Fruit fly (Drosophila melanogaster) whole organism, embryonic: ENCODE results near the gene cic.

Experiments used
- Awh ChIP-seq: fragments of 200-800 bp; sonication (Bioruptor generic); IDR thresholded peaks from 2 replicates; pipeline ENCODE4, ENCODE4 v1.3.6; 2022; ENCODE audit warnings: missing biosample characterization, missing genetic modification characterization
- CG10267 ChIP-seq: fragments of 200-800 bp; sonication (Bioruptor generic); optimal IDR thresholded peaks from 2 replicates; lab custom pipeline; 2018; ENCODE audit warnings: missing biosample characterization, mild to moderate bottlenecking, missing genetic modification characterization, moderate library complexity
- CG12104 ChIP-seq: fragments of 200-800 bp; sonication (Bioruptor generic); optimal IDR thresholded peaks from 3 replicates; lab custom pipeline; 2016; ENCODE audit warnings: missing biosample characterization, missing genetic modification characterization
- CG12391 ChIP-seq: fragments of 200-800 bp; sonication (Bioruptor generic); optimal IDR thresholded peaks from 3 replicates; lab custom pipeline; 2018; ENCODE audit warnings: missing biosample characterization, mild to moderate bottlenecking, missing genetic modification characterization, moderate library complexity
- CG13287 ChIP-seq: fragments of 200-800 bp; sonication (Bioruptor generic); IDR thresholded peaks from 2 replicates; pipeline ENCODE4 v1.3.6; 2022; ENCODE audit warnings: missing biosample characterization, missing genetic modification characterization; ENCODE audit not compliant: partially characterized antibody
- CG13424 ChIP-seq: fragments of 200-800 bp; sonication (Bioruptor generic); optimal IDR thresholded peaks from 2 replicates; lab custom pipeline; 2019; ENCODE audit warnings: missing biosample characterization, mild to moderate bottlenecking, missing genetic modification characterization, moderate library complexity
- CG13894 ChIP-seq: fragments of 200-800 bp; sonication (Bioruptor generic); optimal IDR thresholded peaks from 3 replicates; lab custom pipeline; 2018; ENCODE audit warnings: missing biosample characterization, mild to moderate bottlenecking, missing genetic modification characterization, moderate library complexity
- CG15269 ChIP-seq: fragments of 200-800 bp; sonication (Bioruptor generic); optimal IDR thresholded peaks from 2 replicates; lab custom pipeline; 2018; ENCODE audit warnings: missing biosample characterization, mild to moderate bottlenecking, missing genetic modification characterization, moderate library complexity
- CG16863 ChIP-seq: fragments of 200-800 bp; sonication (Bioruptor generic); optimal IDR thresholded peaks from 3 replicates; lab custom pipeline; 2016; ENCODE audit warnings: missing biosample characterization, missing genetic modification characterization
- CG17802 ChIP-seq: fragments of 200-800 bp; sonication (Bioruptor generic); optimal IDR thresholded peaks from 2 replicates; lab custom pipeline; 2018; ENCODE audit warnings: missing biosample characterization, mild to moderate bottlenecking, missing genetic modification characterization, moderate library complexity
- CG17829 ChIP-seq: fragments of 200-800 bp; optimal IDR thresholded peaks from 2 replicates; lab custom pipeline; 2019; ENCODE audit warnings: missing biosample characterization, mild to moderate bottlenecking, missing genetic modification characterization, moderate library complexity
- CG18619 ChIP-seq: fragments of 200-800 bp; sonication (Bioruptor generic); optimal IDR thresholded peaks from 3 replicates; lab custom pipeline; 2017; ENCODE audit warnings: missing biosample characterization, mild to moderate bottlenecking, missing genetic modification characterization
- CG30403 ChIP-seq: fragments of 200-800 bp; sonication (Bioruptor generic); optimal IDR thresholded peaks from 3 replicates; lab custom pipeline; 2016; ENCODE audit warnings: missing biosample characterization, missing genetic modification characterization
- CG31441 ChIP-seq: fragments of 200-800 bp; sonication (Bioruptor generic); IDR thresholded peaks from 2 replicates; pipeline ENCODE4 v1.3.6; 2022; ENCODE audit warnings: missing biosample characterization, missing genetic modification characterization
- CG34422 ChIP-seq: fragments of 200-800 bp; sonication (Bioruptor generic); IDR thresholded peaks from 3 replicates; pipeline ENCODE4 v1.3.6; 2022; ENCODE audit warnings: missing biosample characterization, missing genetic modification characterization
- CG4617 ChIP-seq: fragments of 200-800 bp; sonication (Bioruptor generic); optimal IDR thresholded peaks from 3 replicates; lab custom pipeline; 2016; ENCODE audit warnings: missing biosample characterization, missing genetic modification characterization, borderline replicate concordance
- CG6175 ChIP-seq: fragments of 200-800 bp; sonication (Bioruptor generic); IDR thresholded peaks from 3 replicates; pipeline ENCODE4 v1.3.6; 2022; ENCODE audit warnings: missing biosample characterization, missing genetic modification characterization
- CG6254 ChIP-seq: fragments of 200-800 bp; sonication (Bioruptor generic); optimal IDR thresholded peaks from 3 replicates; lab custom pipeline; 2017; ENCODE audit warnings: mild to moderate bottlenecking, missing biosample characterization, missing genetic modification reagents, missing genetic modification characterization
- CG6272 ChIP-seq: fragments of 200-800 bp; sonication (Bioruptor generic); IDR thresholded peaks from 2 replicates; pipeline ENCODE4 v1.3.6; 2022; ENCODE audit warnings: missing biosample characterization, missing genetic modification characterization
- CG6689 ChIP-seq: fragments of 200-800 bp; sonication (Bioruptor generic); IDR thresholded peaks from 2 replicates; pipeline ENCODE4 v1.3.6; 2022; ENCODE audit warnings: missing biosample characterization, missing genetic modification characterization
- CG6765 ChIP-seq: fragments of 200-800 bp; sonication (Bioruptor generic); optimal IDR thresholded peaks from 3 replicates; lab custom pipeline; 2017; ENCODE audit warnings: missing biosample characterization, mild to moderate bottlenecking, missing genetic modification characterization
- CG6791 ChIP-seq: fragments of 200-800 bp; sonication (Bioruptor generic); IDR thresholded peaks from 3 replicates; pipeline ENCODE4 v1.3.6; 2022; ENCODE audit warnings: missing biosample characterization, missing genetic modification characterization; ENCODE audit not compliant: partially characterized antibody
- CG7372 ChIP-seq: fragments of 200-800 bp; sonication (Bioruptor generic); IDR thresholded peaks from 2 replicates; pipeline ENCODE4 v1.3.6; 2022; ENCODE audit warnings: missing biosample characterization, missing genetic modification characterization
- CG7987 ChIP-seq: fragments of 200-800 bp; sonication (Bioruptor generic); optimal IDR thresholded peaks from 2 replicates; lab custom pipeline; 2018; ENCODE audit warnings: missing biosample characterization, mild to moderate bottlenecking, missing genetic modification characterization, moderate library complexity
- CG9437 ChIP-seq: fragments of 200-800 bp; sonication (Bioruptor generic); optimal IDR thresholded peaks from 2 replicates; lab custom pipeline; 2018; ENCODE audit warnings: missing biosample characterization, mild to moderate bottlenecking, missing genetic modification characterization
- Chrac-16 ChIP-seq: fragments of 200-800 bp; sonication (Bioruptor generic); optimal IDR thresholded peaks from 3 replicates; lab custom pipeline; 2016; ENCODE audit warnings: missing biosample characterization, missing genetic modification characterization
- CrebB ChIP-seq: fragments of 200-800 bp; sonication (Bioruptor generic); optimal IDR thresholded peaks from 3 replicates; lab custom pipeline; 2018; ENCODE audit warnings: missing biosample characterization, mild to moderate bottlenecking, missing genetic modification characterization
- Dip2 ChIP-seq: fragments of 200-800 bp; sonication (Bioruptor generic); IDR thresholded peaks from 2 replicates; pipeline ENCODE4 v1.3.6; 2022; ENCODE audit warnings: missing biosample characterization, missing genetic modification characterization
- E2f1 ChIP-seq: fragments of 200-800 bp; sonication (Bioruptor generic); IDR thresholded peaks from 2 replicates; pipeline ENCODE4 v1.3.6; 2022; ENCODE audit warnings: missing biosample characterization, missing genetic modification characterization
- Gsc ChIP-seq: fragments of 200-800 bp; sonication (Bioruptor generic); IDR thresholded peaks from 2 replicates; pipeline ENCODE4 v1.3.6; 2022; ENCODE audit warnings: missing biosample characterization, missing genetic modification characterization
- Lhr ChIP-seq: fragments of 200-800 bp; sonication (Bioruptor generic); optimal IDR thresholded peaks from 3 replicates; lab custom pipeline; 2017; ENCODE audit warnings: mild to moderate bottlenecking, missing biosample characterization, missing genetic modification reagents, missing genetic modification characterization
- Oli ChIP-seq: fragments of 200-800 bp; sonication (Bioruptor generic); optimal IDR thresholded peaks from 2 replicates; lab custom pipeline; 2018; ENCODE audit warnings: missing biosample characterization, mild to moderate bottlenecking, missing genetic modification characterization, moderate library complexity
- Optix ChIP-seq: fragments of 200-800 bp; sonication (Bioruptor generic); IDR thresholded peaks from 3 replicates; pipeline ENCODE4 v1.3.6; 2022; ENCODE audit warnings: missing biosample characterization, missing genetic modification characterization
- Sin3A ChIP-seq: fragments of >200 bp; optimal IDR thresholded peaks from 2 replicates; lab custom pipeline; 2018
- Sox100B ChIP-seq: fragments of 200-800 bp; sonication (Bioruptor generic); optimal IDR thresholded peaks from 3 replicates; lab custom pipeline; 2018; ENCODE audit warnings: missing biosample characterization, mild to moderate bottlenecking, missing genetic modification characterization
- Sox102F ChIP-seq: fragments of 200-800 bp; sonication (Bioruptor generic); optimal IDR thresholded peaks from 2 replicates; lab custom pipeline; 2018; ENCODE audit warnings: missing biosample characterization, mild to moderate bottlenecking, missing genetic modification characterization, moderate library complexity
- Spps ChIP-seq: fragments of 200-800 bp; sonication (Bioruptor generic); optimal IDR thresholded peaks from 2 replicates; lab custom pipeline; 2018; ENCODE audit warnings: missing biosample characterization, mild to moderate bottlenecking, missing genetic modification characterization
- Sry-β ChIP-seq: fragments of 200-800 bp; sonication (Bioruptor generic); optimal IDR thresholded peaks from 2 replicates; lab custom pipeline; 2018; ENCODE audit warnings: missing biosample characterization, mild to moderate bottlenecking, missing genetic modification characterization, moderate library complexity
- Xbp1 ChIP-seq: fragments of 200-800 bp; sonication (Bioruptor generic); optimal IDR thresholded peaks from 3 replicates; lab custom pipeline; 2016; ENCODE audit warnings: missing biosample characterization, mild to moderate bottlenecking, missing genetic modification characterization
- abd-A ChIP-seq: fragments of 200-800 bp; sonication (Bioruptor generic); optimal IDR thresholded peaks from 3 replicates; lab custom pipeline; 2019; ENCODE audit warnings: missing biosample characterization, mild to moderate bottlenecking, missing genetic modification characterization, moderate library complexity
- aop ChIP-seq: fragments of 200-800 bp; sonication (Bioruptor generic); IDR thresholded peaks from 2 replicates; pipeline ENCODE4 v1.3.6; 2022; ENCODE audit warnings: missing biosample characterization, missing genetic modification characterization
- bcd ChIP-seq: fragments of 200-800 bp; sonication (Bioruptor generic); optimal IDR thresholded peaks from 2 replicates; lab custom pipeline; 2017; ENCODE audit warnings: missing biosample characterization, mild to moderate bottlenecking, missing genetic modification characterization
- cas ChIP-seq: fragments of 200-800 bp; sonication (Bioruptor generic); IDR thresholded peaks from 2 replicates; pipeline ENCODE4 v1.3.6; 2022; ENCODE audit warnings: missing biosample characterization, missing genetic modification characterization
- dmrt99B ChIP-seq: fragments of 200-800 bp; sonication (Bioruptor generic); optimal IDR thresholded peaks from 2 replicates; lab custom pipeline; 2018; ENCODE audit warnings: missing biosample characterization, mild to moderate bottlenecking, missing genetic modification characterization, moderate library complexity
- exex ChIP-seq: fragments of 200-800 bp; sonication (Bioruptor generic); optimal IDR thresholded peaks from 4 replicates; lab custom pipeline; 2018; ENCODE audit warnings: missing biosample characterization, mild to moderate bottlenecking, missing genetic modification characterization, moderate library complexity
- eyg ChIP-seq: fragments of 200-800 bp; sonication (Bioruptor generic); optimal IDR thresholded peaks from 3 replicates; lab custom pipeline; 2016; ENCODE audit warnings: missing biosample characterization, missing genetic modification characterization
- ftz-f1 ChIP-seq: fragments of 200-800 bp; sonication (Bioruptor generic); optimal IDR thresholded peaks from 2 replicates; lab custom pipeline; 2016; ENCODE audit warnings: missing biosample characterization, missing genetic modification characterization
- gce ChIP-seq: fragments of 200-800 bp; sonication (Bioruptor generic); IDR thresholded peaks from 3 replicates; pipeline ENCODE4 v1.3.6; 2022; ENCODE audit warnings: missing biosample characterization, missing genetic modification characterization
- schlank ChIP-seq: fragments of 200-800 bp; sonication (Bioruptor generic); optimal IDR thresholded peaks from 2 replicates; lab custom pipeline; 2018; ENCODE audit warnings: missing biosample characterization, mild to moderate bottlenecking, missing genetic modification characterization
- stc ChIP-seq: fragments of 200-800 bp; sonication (Bioruptor generic); IDR thresholded peaks from 2 replicates; pipeline ENCODE4 v1.3.6; 2022; ENCODE audit warnings: missing biosample characterization, missing genetic modification characterization
- tna ChIP-seq: fragments of 200-800 bp; sonication (Bioruptor generic); IDR thresholded peaks from 2 replicates; pipeline ENCODE4 v1.3.6; 2022; ENCODE audit warnings: missing biosample characterization, missing genetic modification characterization; ENCODE audit not compliant: partially characterized antibody
- tx ChIP-seq: fragments of 200-800 bp; sonication (Bioruptor generic); optimal IDR thresholded peaks from 2 replicates; lab custom pipeline; 2016; ENCODE audit warnings: missing biosample characterization, missing genetic modification characterization

cic gene

dm6 chr3R:20310905-20311304 lies 58.3 kb downstream of the cic start (continued):
- TF ChIP-seq dmrt99B (tag; lab: Kevin White, UChicago) (peak; percentile 33), Lhr (no peak), Dip2 (GFP tag; lab: Robert Waterston, UW) (no peak), CrebB (tag; lab: Kevin White, UChicago) (no peak), CG6272 (GFP tag; lab: Robert Waterston, UW) (no peak), CG12104 (GFP tag; lab: Kevin White, UChicago) (peak; percentile 42), tx (GFP tag; lab: Kevin White, UChicago) (no peak), abd-A (no peak), stc (GFP tag; lab: Robert Waterston, UW) (no peak), CG17802 (tag; lab: Kevin White, UChicago) (no peak), Sox100B (GFP tag; lab: Kevin White, UChicago) (peak; percentile 34), CG12391 (tag; lab: Kevin White, UChicago) (peak; percentile 35), CG6765 (GFP tag; lab: Kevin White, UChicago) (peak; percentile 30), cas (GFP tag; lab: Robert Waterston, UW) (no peak), exex (peak; percentile 56), CG4617 (GFP tag; lab: Kevin White, UChicago) (no peak), Sox102F (GFP tag; lab: Kevin White, UChicago) (peak; percentile 12), CG15269 (tag; lab: Kevin White, UChicago) (peak; percentile 30), CG18619 (peak; percentile 22), CG9437 (peak; percentile 48), Xbp1 (GFP tag; lab: Kevin White, UChicago) (no peak), CG6254 (GFP tag; lab: Kevin White, UChicago) (peak; percentile 13), gce (GFP tag; lab: Robert Waterston, UW) (no peak), eyg (no peak), schlank (tag; lab: Kevin White, UChicago) (no peak), CG13287 (no peak), CG16863 (GFP tag; lab: Kevin White, UChicago) (no peak), Gsc (no peak), Chrac-16 (GFP tag; lab: Kevin White, UChicago) (no peak), CG31441 (GFP tag; lab: Robert Waterston, UW) (peak; percentile 44; the same call in 1 of the 2 replicates), CG7372 (GFP tag; lab: Robert Waterston, UW) (no peak), CG13424 (tag; lab: Kevin White, UChicago) (no peak), Oli (tag; lab: Kevin White, UChicago) (peak; percentile 51), CG10267 (tag; lab: Kevin White, UChicago) (peak; percentile 1), Sin3A (lab: Kevin White, UChicago) (no peak), CG30403 (peak; percentile 43), CG17829 (tag; lab: Kevin White, UChicago) (no peak), Spps (tag; lab: Kevin White, UChicago) (no peak), Optix (GFP tag; lab: Robert Waterston, UW) (no peak)

- TF ChIP-seq aop (GFP tag; lab: Robert Waterston, UW), result 0 out of 2 replicates have a peak, but pooled peaks have one; percentile 27
- 0 out of 2 replicates have a peak, but pooled peaks have one; percentile 16 for TF ChIP-seq E2f1 (GFP tag; lab: Robert Waterston, UW)
- peak; percentile 37 for TF ChIP-seq bcd
- TF ChIP-seq CG6689 (GFP tag; lab: Robert Waterston, UW), result peak; percentile 8; the same call in 1 of the 2 replicates
- peak; percentile 57 for TF ChIP-seq abd-A
- 0 out of 3 replicates have a peak, but pooled peaks have one; percentile 42 for TF ChIP-seq CG6175 (GFP tag; lab: Robert Waterston, UW)
- peak; percentile 49 for TF ChIP-seq ftz-f1 (GFP tag; lab: Kevin White, UChicago)
- TF ChIP-seq CG34422, result peak; percentile 30; the same call in 1 of the 3 replicates
- TF ChIP-seq CG7987 (GFP tag; lab: Kevin White, UChicago), result peak; percentile 32
- peak; percentile 55 for TF ChIP-seq CG13894 (tag; lab: Kevin White, UChicago)
- TF ChIP-seq Awh (GFP tag; lab: Robert Waterston, UW), result peak; percentile 68
- TF ChIP-seq Sry-β, result no peak
- 0 out of 2 replicates have a peak, but pooled peaks have one; percentile 11 for TF ChIP-seq tna (GFP tag; lab: Robert Waterston, UW)
- TF ChIP-seq CG6791 (GFP tag; lab: Robert Waterston, UW), result peak; percentile 51; the same call in 1 of the 3 replicates
Observed at dm6 chr3R:20311406-20311805, 58.8 kb downstream of the cic start.
